Fruit fly (Drosophila melanogaster): ENCODE data around the gene Srg3.
A peak's percentile ranks its signal among the peaks of the same experiment; 100 is the strongest.

Srg3 gene

DNA sequence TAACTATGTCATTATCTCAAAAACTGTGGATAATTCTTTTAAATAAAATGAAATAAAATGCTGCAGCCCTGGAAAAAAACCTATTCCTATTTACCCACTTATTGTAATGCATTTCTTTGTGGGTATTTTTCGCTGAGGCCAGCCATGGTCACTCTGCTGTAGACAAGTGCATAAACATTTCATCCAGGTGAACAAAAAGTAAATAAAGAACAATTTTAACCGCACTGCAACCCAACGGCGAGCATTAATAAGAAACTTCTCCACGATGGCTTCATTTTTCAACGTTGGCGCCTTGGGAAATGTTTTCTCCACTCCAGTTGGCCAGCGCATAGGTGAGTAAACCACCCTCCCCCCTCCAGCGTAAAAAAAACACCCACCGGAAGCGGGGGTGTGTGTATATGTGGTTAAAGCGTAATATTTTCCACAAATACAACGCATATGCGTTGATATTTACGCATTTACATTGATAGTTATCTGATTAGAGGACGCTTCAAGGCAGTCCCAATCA, 3.8 kb downstream of the Srg3 start, which contains the start of gene CG3529 (continued):
- TF ChIP-seq Dif (GFP tag; optimal IDR thresholded peaks at IDR 0.05; ENCODE audit: partially characterized antibody) (no peak), jim (GFP tag; optimal IDR thresholded peaks at IDR 0.05) (peak; percentile 63), fru (GFP tag; optimal IDR thresholded peaks at IDR 0.05) (peak; percentile 32), Rel (GFP tag; optimal IDR thresholded peaks at IDR 0.05) (no peak), Rel (tag; optimal IDR thresholded peaks at IDR 0.05) (peak; percentile 61), Dfd (GFP tag; optimal IDR thresholded peaks at IDR 0.05) (no peak), tai (GFP tag; optimal IDR thresholded peaks at IDR 0.05) (no peak), h (GFP tag; optimal IDR thresholded peaks at IDR 0.05) (no peak), sv (GFP tag; optimal IDR thresholded peaks at IDR 0.05) (no peak), lola (GFP tag; optimal IDR thresholded peaks at IDR 0.05) (no peak), N (GFP tag; optimal IDR thresholded peaks at IDR 0.05) (no peak)

DNA sequence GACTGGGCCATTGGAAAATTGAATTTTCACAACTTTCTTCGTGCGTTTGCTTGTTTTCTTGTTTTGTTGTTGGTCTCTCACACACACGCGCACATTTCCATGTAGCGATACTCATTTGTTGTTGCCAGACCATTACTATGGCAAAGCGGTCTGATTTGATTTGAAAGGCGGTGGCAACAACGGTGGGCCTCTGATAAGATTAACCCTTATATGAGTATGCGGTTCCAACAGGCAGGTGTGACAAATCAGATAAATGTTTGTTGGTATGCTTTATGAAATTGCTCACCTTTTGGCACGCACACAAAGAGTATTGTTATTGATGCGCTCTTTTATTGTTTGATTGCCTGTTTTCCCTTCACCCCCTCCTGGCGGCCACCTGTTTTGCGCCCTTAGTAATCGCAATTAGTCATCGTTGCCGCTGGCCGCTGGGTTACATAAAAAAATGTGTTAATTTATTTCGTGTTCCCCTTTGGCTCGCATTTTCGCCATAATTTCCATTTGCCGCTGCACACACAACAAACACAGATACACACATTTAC, 4.3 kb downstream of the Srg3 start:
- TF ChIP-seq woc (GFP tag; optimal IDR thresholded peaks at IDR 0.05) (no peak), foxo (GFP tag; optimal IDR thresholded peaks at IDR 0.05) (peak; percentile 12 to 61), fru (GFP tag; optimal IDR thresholded peaks at IDR 0.05) (peak; percentile 49), HLH106 (tag; optimal IDR thresholded peaks at IDR 0.05) (no peak), Hnf4 (GFP tag; optimal IDR thresholded peaks at IDR 0.05) (peak; percentile 16), h (GFP tag; optimal IDR thresholded peaks at IDR 0.05) (peak; percentile 45), Hr78 (GFP tag; optimal IDR thresholded peaks at IDR 0.05) (no peak), psq (GFP tag; optimal IDR thresholded peaks at IDR 0.05) (peak; percentile 62), ey (GFP tag; optimal IDR thresholded peaks at IDR 0.05) (peak; percentile 26), tai (GFP tag; optimal IDR thresholded peaks at IDR 0.05) (no peak), sv (GFP tag; optimal IDR thresholded peaks at IDR 0.05) (no peak), CrebA (GFP tag; optimal IDR thresholded peaks at IDR 0.05; ENCODE audit: borderline replicate concordance) (no peak), brk (GFP tag; optimal IDR thresholded peaks at IDR 0.05) (no peak), br (GFP tag; optimal IDR thresholded peaks at IDR 0.05) (peak; percentile 25)

DNA sequence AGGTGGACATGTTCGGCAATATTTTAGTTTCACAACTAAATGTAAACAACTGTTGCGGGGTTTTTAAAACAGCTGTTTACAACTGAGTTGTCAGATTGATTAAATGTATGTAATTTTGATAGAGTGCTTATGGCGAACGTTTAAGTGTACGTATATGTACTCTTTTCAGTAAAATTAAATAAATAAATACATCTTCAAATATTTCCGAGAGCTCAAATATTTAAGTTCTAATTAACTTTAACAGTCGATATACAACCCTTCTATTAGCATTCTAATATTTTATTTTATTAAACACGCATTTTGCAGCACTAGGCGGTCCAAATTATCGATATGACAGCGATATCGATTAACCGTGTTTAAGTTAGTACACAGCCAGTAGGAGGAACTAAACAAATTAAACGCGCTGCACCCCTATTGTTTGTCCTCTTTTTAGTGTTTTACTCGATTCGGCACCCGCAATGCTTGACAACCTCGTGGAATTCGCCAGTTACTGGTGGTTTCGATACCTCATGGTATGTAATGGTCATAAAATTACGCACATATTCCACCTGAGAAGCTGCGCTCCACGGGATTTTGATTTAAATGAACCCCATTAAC, 8.6 kb downstream of the Srg3 start, which contains the start of the genes CG3448 and ghi:
CG3448 (minus strand) TSS at position 51 of the 597 bp plus-strand sequence.
ghi (plus strand) TSS at position 355 of the 597 bp plus-strand sequence.
- TF ChIP-seq OdsH (GFP tag; optimal IDR thresholded peaks at IDR 0.05) (peak; percentile 6), Myc (optimal IDR thresholded peaks at IDR 0.05) (peak; percentile 15), Dfd (GFP tag; optimal IDR thresholded peaks at IDR 0.05) (no peak), Rel (GFP tag; optimal IDR thresholded peaks at IDR 0.05) (no peak), Rel (tag; optimal IDR thresholded peaks at IDR 0.05) (peak; percentile 76), Hr83 (GFP tag; optimal IDR thresholded peaks at IDR 0.05; ENCODE audit: poor library complexity, severe bottlenecking) (no peak), Dif (GFP tag; optimal IDR thresholded peaks at IDR 0.05; ENCODE audit: partially characterized antibody) (no peak), Vsx2 (GFP tag; optimal IDR thresholded peaks at IDR 0.05; ENCODE audit: partially characterized antibody) (no peak), HLH106 (tag; optimal IDR thresholded peaks at IDR 0.05) (peak; percentile 78), Sp1 (GFP tag; optimal IDR thresholded peaks at IDR 0.05) (peak; percentile 76), CG9705 (GFP tag; optimal IDR thresholded peaks at IDR 0.05) (peak; percentile 69), Hr78 (GFP tag; optimal IDR thresholded peaks at IDR 0.05) (no peak), sv (GFP tag; optimal IDR thresholded peaks at IDR 0.05) (peak; percentile 4), dsf (GFP tag; optimal IDR thresholded peaks at IDR 0.05; ENCODE audit: borderline replicate concordance) (peak; percentile 32), h (GFP tag; optimal IDR thresholded peaks at IDR 0.05) (peak; percentile 84), Jra (GFP tag; optimal IDR thresholded peaks at IDR 0.05) (peak; percentile 58), N (GFP tag; optimal IDR thresholded peaks at IDR 0.05) (no peak), tai (GFP tag; optimal IDR thresholded peaks at IDR 0.05) (no peak), woc (GFP tag; optimal IDR thresholded peaks at IDR 0.05) (peak; percentile 69), jim (GFP tag; optimal IDR thresholded peaks at IDR 0.05) (no peak), ey (GFP tag; optimal IDR thresholded peaks at IDR 0.05) (peak; percentile 43), psq (GFP tag; optimal IDR thresholded peaks at IDR 0.05) (peak; percentile 42), brk (GFP tag; optimal IDR thresholded peaks at IDR 0.05) (no peak), rgr (GFP tag; optimal IDR thresholded peaks at IDR 0.05) (peak; percentile 67), GATAd (GFP tag; optimal IDR thresholded peaks at IDR 0.05) (no peak), CG32264 (GFP tag; optimal IDR thresholded peaks at IDR 0.05) (peak; percentile 23), Abd-B (GFP tag; optimal IDR thresholded peaks at IDR 0.05) (no peak), dl (GFP tag; optimal IDR thresholded peaks at IDR 0.05; ENCODE audit: insufficient read depth in 1 of 2, partially characterized antibody in 2 of 2) (no peak), pan (optimal IDR thresholded peaks at IDR 0.05) (no peak), usp (GFP tag; optimal IDR thresholded peaks at IDR 0.05) (no peak), lola (GFP tag; optimal IDR thresholded peaks at IDR 0.05) (no peak), sage (GFP tag; optimal IDR thresholded peaks at IDR 0.05) (peak; percentile 75), CrebA (GFP tag; optimal IDR thresholded peaks at IDR 0.05; ENCODE audit: borderline replicate concordance) (no peak), Hnf4 (GFP tag; optimal IDR thresholded peaks at IDR 0.05) (peak; percentile 71), foxo (GFP tag; optimal IDR thresholded peaks at IDR 0.05) (peak in 1 of 2 experiments; percentile 80), br (GFP tag; optimal IDR thresholded peaks at IDR 0.05) (peak; percentile 69), Mio (GFP tag; optimal IDR thresholded peaks at IDR 0.05) (no peak), dmrt93B (GFP tag; optimal IDR thresholded peaks at IDR 0.05) (no peak), fru (GFP tag; optimal IDR thresholded peaks at IDR 0.05) (peak; percentile 83)

Data from whole organism, wandering third instar larva.